Worm (Caenorhabditis elegans): Measurements from ENCODE around the gene mps-2.

Gene mps-2

ce11 chrII:333853-334449 lies 21.9 kb upstream of the mps-2 start:
- TF ChIP-seq nhr-23 (tag; optimal IDR thresholded peaks at IDR 0.05), result peak; percentile 15
- TF ChIP-seq elt-3 (tag; optimal IDR thresholded peaks at IDR 0.05), result no peak
- TF ChIP-seq elt-2 (tag; optimal IDR thresholded peaks at IDR 0.05), result peak; percentile 34
- no peak for TF ChIP-seq nfya-1 (tag; optimal IDR thresholded peaks at IDR 0.05; ENCODE audit: insufficient read depth)
- TF ChIP-seq nhr-43 (tag; optimal IDR thresholded peaks at IDR 0.05; ENCODE audit: poor library complexity, severe bottlenecking), result no peak

ce11 chrII:332419-332818 lies 20.4 kb upstream of the mps-2 start, which contains the start of gene cbn-1:
Gene cbn-1 (minus strand): TSS chrII:332519.
- no peak for TF ChIP-seq fkh-10 (GFP tag; optimal IDR thresholded peaks at IDR 0.05)
- no peak for TF ChIP-seq skn-1 (tag; optimal IDR thresholded peaks at IDR 0.05)
- no peak for TF ChIP-seq egl-27 (tag; optimal IDR thresholded peaks at IDR 0.05)
- TF ChIP-seq nfya-1 (tag; optimal IDR thresholded peaks at IDR 0.05; ENCODE audit: insufficient read depth), result no peak
- TF ChIP-seq ceh-9 (tag; optimal IDR thresholded peaks at IDR 0.05), result no peak

ce11 chrII:325639-326350 lies 13.8 kb upstream of the mps-2 start, which contains the start of gene sgcb-1:
Gene sgcb-1 (plus strand): TSS chrII:326300.
- TF ChIP-seq nhr-11 (tag; optimal IDR thresholded peaks at IDR 0.05) (no peak), eor-1 (tag; optimal IDR thresholded peaks at IDR 0.05) (no peak), fkh-10 (GFP tag; optimal IDR thresholded peaks at IDR 0.05) (no peak), pqm-1 (tag; optimal IDR thresholded peaks at IDR 0.05) (no peak), fkh-2 (tag; optimal IDR thresholded peaks at IDR 0.05) (no peak), daf-12 (tag; optimal IDR thresholded peaks at IDR 0.05) (no peak), elt-1 (tag; optimal IDR thresholded peaks at IDR 0.05) (no peak), ceh-28 (tag; optimal IDR thresholded peaks at IDR 0.05) (no peak), snpc-4 (tag; optimal IDR thresholded peaks at IDR 0.05) (no peak)

- TF ChIP-seq nfya-1 (tag; optimal IDR thresholded peaks at IDR 0.05; ENCODE audit: insufficient read depth) (peak; percentile 75), nhr-77 (tag; optimal IDR thresholded peaks at IDR 0.05) (no peak), jun-1 (tag; optimal IDR thresholded peaks at IDR 0.05) (no peak), elt-1 (tag; optimal IDR thresholded peaks at IDR 0.05) (peak; percentile 4), nhr-237 (tag; optimal IDR thresholded peaks at IDR 0.05) (no peak), snpc-4 (tag; optimal IDR thresholded peaks at IDR 0.05) (peak; percentile 57), ztf-11 (tag; optimal IDR thresholded peaks at IDR 0.05) (no peak), lin-39 (tag; optimal IDR thresholded peaks at IDR 0.05) (peak; percentile 89), mml-1 (tag; optimal IDR thresholded peaks at IDR 0.05) (no peak), egl-5 (tag; optimal IDR thresholded peaks at IDR 0.05) (peak; percentile 80), lin-15B (tag; optimal IDR thresholded peaks at IDR 0.05) (peak; percentile 31), nhr-25 (tag; optimal IDR thresholded peaks at IDR 0.05) (peak; percentile 23)
Observed at ce11 chrII:323048-323776, 11.2 kb upstream of the mps-2 start, which contains the start of gene K01A2.10. Gene K01A2.10 (minus strand): TSS chrII:323098.

- TF ChIP-seq fos-1 (tag; optimal IDR thresholded peaks at IDR 0.05), result no peak
- no peak for TF ChIP-seq egl-5 (tag; optimal IDR thresholded peaks at IDR 0.05)
- no peak for TF ChIP-seq nhr-76 (tag; optimal IDR thresholded peaks at IDR 0.05)
- TF ChIP-seq lin-15B (tag; optimal IDR thresholded peaks at IDR 0.05), result no peak
- TF ChIP-seq jun-1 (tag; optimal IDR thresholded peaks at IDR 0.05), result no peak
- TF ChIP-seq egl-27 (tag; optimal IDR thresholded peaks at IDR 0.05), result no peak
- no peak for TF ChIP-seq aly-2 (tag; optimal IDR thresholded peaks at IDR 0.05)
- TF ChIP-seq pqm-1 (tag; optimal IDR thresholded peaks at IDR 0.05), result no peak
- TF ChIP-seq nhr-23 (tag; optimal IDR thresholded peaks at IDR 0.05), result no peak
Observed at ce11 chrII:321183-321582, 9.2 kb upstream of the mps-2 start.
